Fruit fly (Drosophila melanogaster) whole organism, embryonic: ENCODE results near the gene CG14341.

Source experiments
- Adf1 ChIP-seq: fragments of 200-800 bp; sonication (Bioruptor generic); IDR thresholded peaks from 2 replicates; pipeline ENCODE4 v1.3.6; 2022; ENCODE audit warnings: missing biosample characterization, missing genetic modification characterization
- Asciz ChIP-seq: fragments of 200-800 bp; sonication (Bioruptor generic); optimal IDR thresholded peaks from 2 replicates; lab custom pipeline; 2017; ENCODE audit warnings: missing biosample characterization, mild to moderate bottlenecking, missing genetic modification characterization, missing genetic modification reagents
- Atf3 ChIP-seq: fragments of 200-800 bp; sonication (Bioruptor generic); optimal IDR thresholded peaks from 3 replicates; lab custom pipeline; 2016; ENCODE audit warnings: missing biosample characterization, missing genetic modification characterization
- B-H2 ChIP-seq: fragments of 200-800 bp; sonication (Bioruptor generic); optimal IDR thresholded peaks from 2 replicates; lab custom pipeline; 2018; ENCODE audit warnings: missing biosample characterization, mild to moderate bottlenecking, missing genetic modification characterization
- CG10209 ChIP-seq: fragments of 200-800 bp; sonication (Bioruptor generic); optimal IDR thresholded peaks from 3 replicates; lab custom pipeline; 2017; ENCODE audit warnings: missing biosample characterization, mild to moderate bottlenecking, missing genetic modification characterization, missing genetic modification reagents
- CG10462 ChIP-seq: fragments of 200-800 bp; sonication (Bioruptor generic); optimal IDR thresholded peaks from 2 replicates; lab custom pipeline; 2016; ENCODE audit warnings: missing biosample characterization, missing genetic modification characterization
- CG12155 ChIP-seq: fragments of 200-800 bp; sonication (Bioruptor generic); optimal IDR thresholded peaks from 3 replicates; lab custom pipeline; 2016; ENCODE audit warnings: missing biosample characterization, missing genetic modification characterization
- CG17568 ChIP-seq: fragments of 200-800 bp; sonication (Bioruptor generic); optimal IDR thresholded peaks from 2 replicates; lab custom pipeline; 2018; ENCODE audit warnings: missing biosample characterization, mild to moderate bottlenecking, missing genetic modification characterization, moderate library complexity
- CG17912 ChIP-seq: fragments of 200-800 bp; sonication (Bioruptor generic); optimal IDR thresholded peaks from 2 replicates; lab custom pipeline; 2018; ENCODE audit warnings: missing biosample characterization, mild to moderate bottlenecking, missing genetic modification characterization
- CG18599 ChIP-seq: fragments of 200-800 bp; sonication (Bioruptor generic); optimal IDR thresholded peaks from 3 replicates; lab custom pipeline; 2017; ENCODE audit warnings: missing biosample characterization, missing genetic modification characterization, mild to moderate bottlenecking, moderate library complexity, missing genetic modification reagents
- CG3065 ChIP-seq: fragments of 200-800 bp; sonication (Bioruptor generic); optimal IDR thresholded peaks from 2 replicates; lab custom pipeline; 2016; ENCODE audit warnings: missing biosample characterization, missing genetic modification characterization
- CG32767 ChIP-seq: fragments of 200-800 bp; sonication (Bioruptor generic); IDR thresholded peaks from 2 replicates; pipeline ENCODE4 v1.3.6; 2022; ENCODE audit warnings: missing biosample characterization, missing genetic modification characterization
- CG4282 ChIP-seq: fragments of 200-800 bp; sonication (Bioruptor generic); optimal IDR thresholded peaks from 2 replicates; lab custom pipeline; 2016; ENCODE audit warnings: missing biosample characterization, missing genetic modification characterization
- CG4424 ChIP-seq: fragments of 200-800 bp; sonication (Bioruptor generic); optimal IDR thresholded peaks from 3 replicates; lab custom pipeline; 2016; ENCODE audit warnings: missing biosample characterization, missing genetic modification characterization
- CG4617 ChIP-seq: fragments of 200-800 bp; sonication (Bioruptor generic); optimal IDR thresholded peaks from 3 replicates; lab custom pipeline; 2016; ENCODE audit warnings: missing biosample characterization, missing genetic modification characterization, borderline replicate concordance
- CG4820 ChIP-seq: fragments of 200-800 bp; sonication (Bioruptor generic); optimal IDR thresholded peaks from 3 replicates; lab custom pipeline; 2016; ENCODE audit warnings: missing biosample characterization, missing genetic modification characterization
- CG5953 ChIP-seq: fragments of 200-800 bp; sonication (Bioruptor generic); IDR thresholded peaks from 2 replicates; pipeline ENCODE4 v1.3.6; 2022; ENCODE audit warnings: missing biosample characterization, missing genetic modification characterization
- CG6765 ChIP-seq: fragments of 200-800 bp; sonication (Bioruptor generic); optimal IDR thresholded peaks from 3 replicates; lab custom pipeline; 2017; ENCODE audit warnings: missing biosample characterization, mild to moderate bottlenecking, missing genetic modification characterization
- CG7786 ChIP-seq: fragments of 200-800 bp; sonication (Bioruptor generic); optimal IDR thresholded peaks from 2 replicates; lab custom pipeline; 2016; ENCODE audit warnings: missing biosample characterization, missing genetic modification characterization
- CG8290 ChIP-seq, 3 experiments: fragments of 200-800 bp; sonication (Bioruptor generic); optimal IDR thresholded peaks; 2 replicates each; lab custom pipeline; 2016 to 2019; ENCODE audit warnings: missing biosample characterization in 3 of 3, missing genetic modification characterization in 3 of 3, mild to moderate bottlenecking in 2 of 3, moderate library complexity in 1 of 3
- CG9609 ChIP-seq: fragments of 200-800 bp; sonication (Bioruptor generic); optimal IDR thresholded peaks from 3 replicates; lab custom pipeline; 2016; ENCODE audit warnings: missing biosample characterization, missing genetic modification characterization
- CG9797 ChIP-seq: fragments of 200-800 bp; sonication (Bioruptor generic); optimal IDR thresholded peaks from 3 replicates; lab custom pipeline; 2018; ENCODE audit warnings: missing biosample characterization, mild to moderate bottlenecking, missing genetic modification characterization
- CG9876 ChIP-seq: fragments of 200-800 bp; sonication (Bioruptor generic); optimal IDR thresholded peaks from 2 replicates; lab custom pipeline; 2016; ENCODE audit warnings: missing biosample characterization, missing genetic modification characterization
- CG9932 ChIP-seq: fragments of 200-800 bp; sonication (Bioruptor generic); IDR thresholded peaks from 2 replicates; pipeline ENCODE4 v1.3.6; 2022; ENCODE audit warnings: missing biosample characterization, missing genetic modification characterization
- E2f2 ChIP-seq: fragments of 200-800 bp; sonication (Bioruptor generic); IDR thresholded peaks from 2 replicates; pipeline ENCODE4 v1.3.6; 2022; ENCODE audit warnings: missing biosample characterization, missing genetic modification characterization
- H15 ChIP-seq: fragments of 200-800 bp; sonication (Bioruptor generic); IDR thresholded peaks from 3 replicates; pipeline ENCODE4 v1.3.6; 2022; ENCODE audit warnings: missing biosample characterization, missing genetic modification characterization
- H2.0 ChIP-seq: fragments of 200-800 bp; sonication (Bioruptor generic); IDR thresholded peaks from 2 replicates; pipeline ENCODE4 v1.3.6; 2022; ENCODE audit warnings: missing biosample characterization, missing genetic modification characterization
- Hey ChIP-seq: fragments of 200-800 bp; sonication (Bioruptor generic); optimal IDR thresholded peaks from 3 replicates; lab custom pipeline; 2018; ENCODE audit warnings: missing biosample characterization, mild to moderate bottlenecking, missing genetic modification characterization
- Kr ChIP-seq: fragments of 200-800 bp; sonication (Bioruptor generic); optimal IDR thresholded peaks from 2 replicates; lab custom pipeline; 2017; ENCODE audit warnings: missing biosample characterization, mild to moderate bottlenecking, missing genetic modification characterization
- NC2β ChIP-seq: fragments of 200-800 bp; sonication (Bioruptor generic); optimal IDR thresholded peaks from 2 replicates; lab custom pipeline; 2016; ENCODE audit warnings: missing biosample characterization, missing genetic modification characterization
- NK7.1 ChIP-seq: fragments of 200-800 bp; sonication (Bioruptor generic); optimal IDR thresholded peaks from 3 replicates; lab custom pipeline; 2016; ENCODE audit warnings: missing biosample characterization, missing genetic modification characterization
- Oaz ChIP-seq: fragments of 200-800 bp; sonication (Bioruptor generic); IDR thresholded peaks from 2 replicates; pipeline ENCODE4 v1.3.6; 2022; ENCODE audit warnings: missing biosample characterization, missing genetic modification characterization
- Sry-δ ChIP-seq: fragments of 200-800 bp; sonication (Bioruptor generic); optimal IDR thresholded peaks from 2 replicates; lab custom pipeline; 2016; ENCODE audit warnings: missing biosample characterization, missing genetic modification characterization
- ase ChIP-seq: fragments of 200-800 bp; sonication (Bioruptor generic); IDR thresholded peaks from 3 replicates; pipeline ENCODE4 v1.3.6; 2022; ENCODE audit warnings: missing biosample characterization, missing genetic modification characterization
- bbx ChIP-seq: fragments of 200-800 bp; sonication (Bioruptor generic); IDR thresholded peaks from 2 replicates; pipeline ENCODE4 v1.3.6; 2022; ENCODE audit warnings: missing biosample characterization, missing genetic modification characterization; ENCODE audit not compliant: partially characterized antibody
- bcd ChIP-seq: fragments of 200-800 bp; sonication (Bioruptor generic); optimal IDR thresholded peaks from 2 replicates; lab custom pipeline; 2017; ENCODE audit warnings: missing biosample characterization, mild to moderate bottlenecking, missing genetic modification characterization
- bsh ChIP-seq, 2 experiments: fragments of 200-800 bp; sonication (Bioruptor generic); optimal IDR thresholded peaks; 2 replicates each; lab custom pipeline; 2017 to 2018; ENCODE audit warnings: mild to moderate bottlenecking in 2 of 2, missing biosample characterization in 2 of 2, missing genetic modification characterization in 2 of 2, moderate library complexity in 1 of 2
- caup ChIP-seq: fragments of 200-800 bp; sonication (Bioruptor generic); optimal IDR thresholded peaks from 3 replicates; lab custom pipeline; 2017; ENCODE audit warnings: missing biosample characterization, mild to moderate bottlenecking, missing genetic modification characterization, moderate library complexity; ENCODE audit not compliant: severe bottlenecking
- chif ChIP-seq, 2 experiments: fragments of 200-800 bp; sonication (Bioruptor generic); optimal IDR thresholded peaks; 3 replicates each; lab custom pipeline; 2016; ENCODE audit warnings: missing biosample characterization in 2 of 2, missing genetic modification characterization in 2 of 2
- chinmo ChIP-seq: fragments of 200-800 bp; sonication (Bioruptor generic); IDR thresholded peaks from 4 replicates; pipeline ENCODE4 v1.3.6; 2022; ENCODE audit warnings: missing biosample characterization, missing genetic modification characterization; ENCODE audit not compliant: partially characterized antibody
- chn ChIP-seq: fragments of 200-800 bp; sonication (Bioruptor generic); optimal IDR thresholded peaks from 2 replicates; lab custom pipeline; 2016; ENCODE audit warnings: missing biosample characterization, missing genetic modification characterization
- corto ChIP-seq: fragments of 200-800 bp; sonication (Bioruptor generic); optimal IDR thresholded peaks from 2 replicates; lab custom pipeline; 2016; ENCODE audit warnings: missing biosample characterization, mild to moderate bottlenecking, missing genetic modification characterization, moderate library complexity
- ems ChIP-seq: fragments of 200-800 bp; sonication (Bioruptor generic); optimal IDR thresholded peaks from 3 replicates; lab custom pipeline; 2016; ENCODE audit warnings: missing biosample characterization, missing genetic modification characterization
- eve ChIP-seq, 2 experiments: fragments of >200 bp; optimal IDR thresholded peaks; 2 replicates each; lab custom pipeline; 2017; ENCODE audit warnings: missing biosample characterization in 2 of 2, missing genetic modification characterization in 2 of 2
- grn ChIP-seq: fragments of 200-800 bp; sonication (Bioruptor generic); optimal IDR thresholded peaks from 3 replicates; lab custom pipeline; 2017; ENCODE audit warnings: missing biosample characterization, missing genetic modification characterization
- gsb ChIP-seq: fragments of 200-800 bp; sonication (Bioruptor generic); IDR thresholded peaks from 2 replicates; pipeline ENCODE4 v1.3.6; 2022; ENCODE audit warnings: missing biosample characterization, missing genetic modification characterization
- h ChIP-seq: fragments of >200 bp; optimal IDR thresholded peaks from 2 replicates; lab custom pipeline; 2017
- slp2 ChIP-seq: fragments of 200-800 bp; sonication (Bioruptor generic); optimal IDR thresholded peaks from 2 replicates; lab custom pipeline; 2016; ENCODE audit warnings: missing biosample characterization, missing genetic modification characterization
- trem ChIP-seq: fragments of 200-800 bp; optimal IDR thresholded peaks from 3 replicates; lab custom pipeline; 2019; ENCODE audit warnings: missing biosample characterization, mild to moderate bottlenecking, missing genetic modification characterization, moderate library complexity
- tup ChIP-seq: fragments of 200-800 bp; sonication (Bioruptor generic); optimal IDR thresholded peaks from 2 replicates; lab custom pipeline; 2016; ENCODE audit warnings: missing biosample characterization, mild to moderate bottlenecking, missing genetic modification characterization, moderate library complexity
- usp ChIP-seq: fragments of >200 bp; optimal IDR thresholded peaks from 2 replicates; lab custom pipeline; 2017; ENCODE audit warnings: missing biosample characterization, missing genetic modification characterization
- zen2 ChIP-seq: fragments of 200-800 bp; sonication (Bioruptor generic); IDR thresholded peaks from 3 replicates; pipeline ENCODE4 v1.3.6; 2022; ENCODE audit warnings: missing biosample characterization, missing genetic modification characterization; ENCODE audit not compliant: partially characterized antibody

Gene CG14341

DNA sequence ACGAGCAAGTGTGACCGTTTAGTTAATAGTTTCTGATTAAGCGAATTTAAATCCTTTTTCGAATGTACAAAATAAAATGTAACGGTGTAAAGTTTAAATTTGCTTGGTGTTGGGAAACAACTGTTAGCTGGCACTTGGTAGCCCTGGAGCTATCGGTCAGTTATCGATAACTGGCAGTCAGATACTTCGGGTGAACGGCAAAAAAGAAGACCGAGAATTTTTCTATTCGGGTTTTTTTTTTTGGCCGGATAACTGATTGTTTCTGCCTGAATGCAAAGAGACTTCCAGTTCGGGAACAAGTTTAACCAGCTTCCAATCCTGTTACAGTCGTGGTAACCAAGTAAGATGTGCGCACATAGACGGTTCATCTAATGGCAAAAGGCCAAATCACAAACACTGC, 11.2 kb downstream of the CG14341 start, which contains the start of gene CG4896 (continued):
- TF ChIP-seq Atf3 (GFP tag; lab: Kevin White, UChicago) (no peak), chinmo (GFP tag; lab: Robert Waterston, UW) (peak; percentile 77; the same call in 1 of the 4 replicates), CG9609 (no peak), bbx (peak; percentile 82), CG4820 (GFP tag; lab: Kevin White, UChicago) (no peak), Adf1 (GFP tag; lab: Robert Waterston, UW) (no peak), corto (no peak), Sry-δ (GFP tag; lab: Kevin White, UChicago) (peak; percentile 74), CG7786 (GFP tag; lab: Kevin White, UChicago) (peak; percentile 4), h (lab: Kevin White, UChicago) (no peak), usp (GFP tag; lab: Kevin White, UChicago) (no peak), H2.0 (GFP tag; lab: Robert Waterston, UW) (no peak), NC2β (GFP tag; lab: Kevin White, UChicago) (no peak), trem (tag; lab: Kevin White, UChicago) (no peak), CG4424 (GFP tag; lab: Kevin White, UChicago) (no peak), CG32767 (no peak), ems (GFP tag; lab: Kevin White, UChicago) (peak; percentile 28), slp2 (GFP tag; lab: Kevin White, UChicago) (no peak), CG17568 (no peak), CG5953 (GFP tag; lab: Robert Waterston, UW) (no peak), CG8290 (GFP tag; optimal IDR thresholded peaks at IDR 0.05; lab: Kevin White, UChicago) (peak; percentile 60), CG8290 (tag; optimal IDR thresholded peaks at IDR 0.05; lab: Kevin White, UChicago) (peak in 1 of 2 experiments; percentile 89), Oaz (no peak), CG12155 (no peak), H15 (GFP tag; lab: Robert Waterston, UW) (no peak), B-H2 (GFP tag; lab: Kevin White, UChicago) (no peak), CG3065 (GFP tag; lab: Kevin White, UChicago) (no peak), Kr (GFP tag; lab: Kevin White, UChicago) (no peak), caup (GFP tag; lab: Kevin White, UChicago) (no peak), CG9797 (GFP tag; lab: Kevin White, UChicago) (peak; percentile 14), CG9876 (GFP tag; lab: Kevin White, UChicago) (no peak), Hey (no peak), chif (GFP tag; optimal IDR thresholded peaks at IDR 0.05; lab: Kevin White, UChicago) (no peak), NK7.1 (GFP tag; lab: Kevin White, UChicago) (no peak), tup (GFP tag; lab: Kevin White, UChicago) (no peak), bsh (GFP tag; optimal IDR thresholded peaks at IDR 0.05; lab: Kevin White, UChicago) (peak in 1 of 2 experiments; percentile 51), CG10209 (GFP tag; lab: Kevin White, UChicago) (no peak), CG10462 (GFP tag; lab: Kevin White, UChicago) (no peak), chn (GFP tag; lab: Kevin White, UChicago) (no peak), gsb (GFP tag; lab: Robert Waterston, UW) (no peak), CG4617 (peak; percentile 80), Asciz (no peak), eve (GFP tag; optimal IDR thresholded peaks at IDR 0.05; lab: Kevin White, UChicago) (no peak), CG6765 (GFP tag; lab: Kevin White, UChicago) (no peak), bcd (GFP tag; lab: Kevin White, UChicago) (no peak), zen2 (GFP tag; lab: Robert Waterston, UW) (peak; percentile 29; the same call in 1 of the 3 replicates), grn (no peak), E2f2 (GFP tag; lab: Robert Waterston, UW) (peak; percentile 68), CG4282 (no peak), CG17912 (GFP tag; lab: Kevin White, UChicago) (no peak), CG9932 (no peak), CG18599 (no peak), ase (GFP tag; lab: Robert Waterston, UW) (no peak)
